Fruit fly (Drosophila melanogaster) whole organism, wandering third instar larva: Measurements from ENCODE around the gene CG31948.

ENCODE experiments used
- CrebA ChIP-seq: fragments of 200-800 bp; sonication (Bioruptor generic); optimal IDR thresholded peaks from 2 replicates; lab custom pipeline; 2016; ENCODE audit warnings: missing biosample characterization, mild to moderate bottlenecking, missing genetic modification characterization, borderline replicate concordance
- Dif ChIP-seq: fragments of 200-275, 200-300 bp; sonication (Bioruptor generic); optimal IDR thresholded peaks from 2 replicates; lab custom pipeline; 2018; ENCODE audit warnings: missing biosample characterization, missing genetic modification characterization; ENCODE audit not compliant: partially characterized antibody
- GATAd ChIP-seq: sonication (Bioruptor generic); optimal IDR thresholded peaks from 2 replicates; lab custom pipeline; 2016; ENCODE audit warnings: missing biosample characterization, missing genetic modification characterization
- h ChIP-seq: fragments of 200-800 bp; sonication (Bioruptor generic); optimal IDR thresholded peaks from 3 replicates; lab custom pipeline; 2016; ENCODE audit warnings: missing biosample characterization, mild to moderate bottlenecking, missing genetic modification characterization
- pan ChIP-seq: fragments of >200 bp; optimal IDR thresholded peaks from 2 replicates; lab custom pipeline; 2017
- rgr ChIP-seq: fragments of 200-800 bp; sonication (Bioruptor generic); optimal IDR thresholded peaks from 3 replicates; lab custom pipeline; 2016; ENCODE audit warnings: missing biosample characterization, mild to moderate bottlenecking, missing genetic modification characterization

- TF ChIP-seq pan (lab: Kevin White, UChicago): no peak
- no peak for TF ChIP-seq CrebA
- no peak for TF ChIP-seq h
- TF ChIP-seq GATAd (GFP tag; lab: Kevin White, UChicago): no peak
- no peak for TF ChIP-seq rgr
- no peak for TF ChIP-seq Dif (GFP tag; lab: Kevin White, UChicago)
These were observed 44.4 kb downstream of the CG31948 start for dm6 chr2L:2372112-2372449.
